Worm (Caenorhabditis elegans) whole organism, L2 larva: ENCODE results near the gene Y57G11C.46.
"Not testable (repeated sequence)": the region's sequence is repeated elsewhere in the genome, so short reads cannot be mapped to it uniquely, and the experiment has no call there.

Experiments used
- Y55F3AM.14 ChIP-seq: fragments of 200-800 bp; sonication (Bioruptor generic); optimal IDR thresholded peaks from 2 replicates; lab custom pipeline; 2018; ENCODE audit warnings: mild to moderate bottlenecking, missing genetic modification characterization, missing compliant biosample characterization
- ZK546.5 ChIP-seq: sonication (generic microtip); optimal IDR thresholded peaks from 2 replicates; lab custom pipeline; 2017; ENCODE audit warnings: missing biosample characterization, missing genetic modification characterization
- alr-1 ChIP-seq: fragments of 150-350 bp; optimal IDR thresholded peaks from 2 replicates; lab custom pipeline; 2014; ENCODE audit warnings: missing biosample characterization, missing genetic modification characterization
- aly-2 ChIP-seq: fragments of 150-350 bp; optimal IDR thresholded peaks from 2 replicates; lab custom pipeline; 2014; ENCODE audit warnings: missing biosample characterization, missing genetic modification characterization
- ama-1 ChIP-seq: fragments of 150-350 bp; optimal IDR thresholded peaks from 2 replicates; lab custom pipeline; 2018; ENCODE audit warnings: inconsistent platforms
- ceh-82 ChIP-seq: fragments of 150-350 bp; optimal IDR thresholded peaks from 2 replicates; lab custom pipeline; 2014; ENCODE audit warnings: missing biosample characterization, missing genetic modification characterization
- crh-2 ChIP-seq: sonication (generic microtip); optimal IDR thresholded peaks from 2 replicates; lab custom pipeline; 2017; ENCODE audit warnings: missing biosample characterization, missing genetic modification characterization
- elt-1 ChIP-seq: fragments of 150-350 bp; optimal IDR thresholded peaks from 2 replicates; lab custom pipeline; 2014; ENCODE audit warnings: missing biosample characterization, missing genetic modification characterization
- fos-1 ChIP-seq: fragments of 150-350 bp; optimal IDR thresholded peaks from 2 replicates; lab custom pipeline; 2014; ENCODE audit warnings: missing biosample characterization, missing genetic modification characterization
- gmeb-1 ChIP-seq: fragments of 150-350 bp; optimal IDR thresholded peaks from 2 replicates; lab custom pipeline; 2014; ENCODE audit warnings: missing biosample characterization, missing genetic modification characterization
- lin-13 ChIP-seq: fragments of 150-350 bp; optimal IDR thresholded peaks from 2 replicates; lab custom pipeline; 2014; ENCODE audit warnings: missing biosample characterization, missing genetic modification reagents, missing genetic modification characterization
- lin-39 ChIP-seq: fragments of 150-350 bp; optimal IDR thresholded peaks from 2 replicates; lab custom pipeline; 2014; ENCODE audit warnings: missing biosample characterization, missing genetic modification reagents, missing genetic modification characterization
- mab-5 ChIP-seq: fragments of 150-350 bp; optimal IDR thresholded peaks from 2 replicates; lab custom pipeline; 2014; ENCODE audit warnings: missing biosample characterization, missing genetic modification characterization
- mbf-1 ChIP-seq: sonication (generic microtip); optimal IDR thresholded peaks from 2 replicates; lab custom pipeline; 2017; ENCODE audit warnings: missing biosample characterization, missing genetic modification characterization
- mdl-1 ChIP-seq, 2 experiments: fragments of 150-350 bp in 1 of 2; sonication (generic microtip) in 1 of 2; optimal IDR thresholded peaks; 2 replicates each; lab custom pipeline; 2017; ENCODE audit warnings: missing biosample characterization in 2 of 2, missing genetic modification characterization in 2 of 2
- nhr-10 ChIP-seq: sonication (generic microtip); optimal IDR thresholded peaks from 2 replicates; lab custom pipeline; 2017; ENCODE audit warnings: missing biosample characterization, missing genetic modification characterization
- nhr-11 ChIP-seq: fragments of 150-350 bp; optimal IDR thresholded peaks from 2 replicates; lab custom pipeline; 2014; ENCODE audit warnings: missing biosample characterization, missing genetic modification characterization
- nhr-129 ChIP-seq: fragments of 150-350 bp; optimal IDR thresholded peaks from 2 replicates; lab custom pipeline; 2014; ENCODE audit warnings: missing biosample characterization, missing genetic modification characterization
- nhr-21 ChIP-seq: fragments of 150-350 bp; optimal IDR thresholded peaks from 2 replicates; lab custom pipeline; 2014; ENCODE audit warnings: missing biosample characterization, missing genetic modification characterization
- nhr-23 ChIP-seq: fragments of 150-350 bp; optimal IDR thresholded peaks from 2 replicates; lab custom pipeline; 2014; ENCODE audit warnings: missing biosample characterization, missing genetic modification reagents, missing genetic modification characterization
- nhr-237 ChIP-seq: fragments of 150-350 bp; optimal IDR thresholded peaks from 2 replicates; lab custom pipeline; 2014; ENCODE audit warnings: missing biosample characterization, missing genetic modification characterization
- nhr-25 ChIP-seq: fragments of 150-350 bp; sonication (generic microtip); optimal IDR thresholded peaks from 3 replicates; lab custom pipeline; 2014; ENCODE audit warnings: missing biosample characterization, missing genetic modification characterization
- peb-1 ChIP-seq: fragments of 150-350 bp; optimal IDR thresholded peaks from 2 replicates; lab custom pipeline; 2014; ENCODE audit warnings: missing biosample characterization, missing genetic modification characterization
- sem-4 ChIP-seq: fragments of 150-350 bp; optimal IDR thresholded peaks from 2 replicates; lab custom pipeline; 2014; ENCODE audit warnings: missing biosample characterization, missing genetic modification reagents, missing genetic modification characterization
- sma-3 ChIP-seq: sonication (generic microtip); optimal IDR thresholded peaks from 2 replicates; lab custom pipeline; 2016; ENCODE audit warnings: missing genetic modification reagents, missing genetic modification characterization, missing compliant biosample characterization
- sma-9 ChIP-seq, 2 experiments: fragments of 150-350 bp in 1 of 2; sonication (generic microtip) in 1 of 2; optimal IDR thresholded peaks; 2 replicates each; lab custom pipeline; 2014 to 2016; ENCODE audit warnings: missing genetic modification characterization in 2 of 2, mild to moderate bottlenecking in 1 of 2, missing biosample characterization in 1 of 2, missing compliant biosample characterization in 1 of 2, missing genetic modification reagents in 1 of 2, moderate library complexity in 1 of 2
- snpc-4 ChIP-seq: fragments of 150-350 bp; optimal IDR thresholded peaks from 2 replicates; lab custom pipeline; 2014; ENCODE audit warnings: missing biosample characterization, missing genetic modification characterization
- unc-39 ChIP-seq: fragments of 150-350 bp; optimal IDR thresholded peaks from 2 replicates; lab custom pipeline; 2014; ENCODE audit warnings: missing biosample characterization, missing genetic modification characterization
- unc-55 ChIP-seq: fragments of 150-350 bp; sonication (generic microtip); optimal IDR thresholded peaks from 3 replicates; lab custom pipeline; 2014; ENCODE audit warnings: missing biosample characterization, missing genetic modification reagents, missing genetic modification characterization
- zag-1 ChIP-seq: fragments of 150-350 bp; optimal IDR thresholded peaks from 2 replicates; lab custom pipeline; 2014; ENCODE audit warnings: missing biosample characterization, missing genetic modification characterization
- ztf-11 ChIP-seq: sonication (generic microtip); optimal IDR thresholded peaks from 2 replicates; lab custom pipeline; 2017; ENCODE audit warnings: missing biosample characterization, missing genetic modification characterization
- ztf-4 ChIP-seq: fragments of 150-350 bp; optimal IDR thresholded peaks from 2 replicates; lab custom pipeline; 2014; ENCODE audit warnings: missing biosample characterization, missing genetic modification characterization

Y57G11C.46 gene

ce11 chrIV:14782211-14782610 is 34.0 kb downstream of the Y57G11C.46 start, which contains the start of gene Y57G11C.1130:
Gene Y57G11C.1130, plus strand, starts transcription at chrIV:14782511.
- TF ChIP-seq sma-3 (GFP tag; lab: Kevin White, UChicago) (no peak), fos-1 (no peak), aly-2 (tag; lab: Kevin White, UChicago) (no peak), mab-5 (no peak), mbf-1 (tag; lab: Kevin White, UChicago) (no peak), alr-1 (tag; lab: Kevin White, UChicago) (no peak), elt-1 (tag; lab: Kevin White, UChicago) (no peak), nhr-11 (tag; lab: Kevin White, UChicago) (no peak), zag-1 (tag; lab: Kevin White, UChicago) (no peak), nhr-21 (tag; lab: Kevin White, UChicago) (no peak), ama-1 (lab: Kevin White, UChicago) (no peak), nhr-23 (tag; lab: Kevin White, UChicago) (no peak)

ce11 chrIV:14781537-14781936 is 34.7 kb downstream of the Y57G11C.46 start, which contains the start of gene Y57G11C.8:
Gene Y57G11C.8, plus strand, starts transcription at chrIV:14781837.
- TF ChIP-seq lin-13 (GFP tag; lab: Kevin White, UChicago) (no peak), nhr-11 (tag; lab: Kevin White, UChicago) (no peak)
- TF ChIP-seq, all 48 proteins: peak for 0

ce11 chrIV:14774454-14774853 is 41.7 kb downstream of the Y57G11C.46 start, which contains the start of gene Y57G11C.51:
Gene Y57G11C.51, minus strand, starts transcription at chrIV:14774554.
- not testable (repeated sequence) for TF ChIP-seq elt-1 (tag; lab: Kevin White, UChicago); nhr-25; unc-55 (GFP tag; lab: Kevin White, UChicago)

- TF ChIP-seq ZK546.5 (tag; lab: Kevin White, UChicago), result no peak
Measured at ce11 chrIV:14773280-14774071, 42.7 kb downstream of the Y57G11C.46 start, which contains the start of gene Y57G11C.36. Gene Y57G11C.36, minus strand, starts transcription at chrIV:14773781.

ce11 chrIV:14771325-14771724 is 44.9 kb downstream of the Y57G11C.46 start, which contains the start of gene degl-1:
Gene degl-1, minus strand, starts transcription at chrIV:14771425.
- TF ChIP-seq sma-9 (GFP tag; optimal IDR thresholded peaks at IDR 0.05; lab: Kevin White, UChicago) (no peak), sma-9 (tag; optimal IDR thresholded peaks at IDR 0.05; lab: Kevin White, UChicago) (no peak), crh-2 (tag; lab: Kevin White, UChicago) (no peak), nhr-10 (tag; lab: Kevin White, UChicago) (no peak), sem-4 (tag; lab: Kevin White, UChicago) (no peak), lin-13 (GFP tag; lab: Kevin White, UChicago) (no peak), nhr-237 (tag; lab: Kevin White, UChicago) (no peak), gmeb-1 (tag; lab: Kevin White, UChicago) (no peak), Y55F3AM.14 (GFP tag; lab: Kevin White, UChicago) (no peak), nhr-21 (tag; lab: Kevin White, UChicago) (no peak), snpc-4 (tag; lab: Kevin White, UChicago) (no peak), nhr-11 (tag; lab: Kevin White, UChicago) (no peak), mdl-1 (tag; optimal IDR thresholded peaks at IDR 0.05; lab: Kevin White, UChicago) (no peak), ztf-11 (tag; lab: Kevin White, UChicago) (no peak), lin-39 (no peak), ztf-4 (tag; lab: Kevin White, UChicago) (no peak), peb-1 (tag; lab: Kevin White, UChicago) (no peak), elt-1 (tag; lab: Kevin White, UChicago) (no peak), nhr-25 (no peak), unc-39 (tag; lab: Kevin White, UChicago) (no peak)

ce11 chrIV:14770663-14771062 is 45.5 kb downstream of the Y57G11C.46 start:
- TF ChIP-seq ceh-82 (tag; lab: Kevin White, UChicago), result no peak
- no peak for TF ChIP-seq sma-9 (GFP tag; optimal IDR thresholded peaks at IDR 0.05; lab: Kevin White, UChicago)
- no peak for TF ChIP-seq sma-9 (tag; optimal IDR thresholded peaks at IDR 0.05; lab: Kevin White, UChicago)
- no peak for TF ChIP-seq Y55F3AM.14 (GFP tag; lab: Kevin White, UChicago)
- no peak for TF ChIP-seq mdl-1 (tag; optimal IDR thresholded peaks at IDR 0.05; lab: Kevin White, UChicago)
- no peak for TF ChIP-seq nhr-129 (tag; lab: Kevin White, UChicago)
